ENCODE assay signal across 6 worm cellular contexts in genomic region chrIV:3310662-3311219, ce11.
A peak's percentile ranks its signal among the peaks of the same experiment; 100 is the strongest.
TF ChIP-seq lines count a peak whose summit lies in the region.

No protein-coding gene starts in this region.

TF ChIP-seq in whole organism, L1 larva, 84 proteins besides CTCF, POLR2A, EP300 and RAD21:
- peak; percentile 88 for TF ChIP-seq elt-2 (tag; optimal IDR thresholded peaks at IDR 0.05; lab: Kevin White, UChicago)
- TF ChIP-seq snu-23 (GFP tag; optimal IDR thresholded peaks at IDR 0.05; lab: Kevin White, UChicago), result no peak
- TF ChIP-seq dsc-1 (tag; optimal IDR thresholded peaks at IDR 0.05; lab: Kevin White, UChicago), result no peak
- TF ChIP-seq pqm-1 (tag; optimal IDR thresholded peaks at IDR 0.05; lab: Kevin White, UChicago), result peak; percentile 87

TF ChIP-seq in whole organism, L2 larva, 48 proteins besides CTCF, POLR2A, EP300 and RAD21:
- TF ChIP-seq sma-9 (GFP tag; optimal IDR thresholded peaks at IDR 0.05; lab: Kevin White, UChicago) (peak; percentile 41), sma-9 (tag; optimal IDR thresholded peaks at IDR 0.05; lab: Kevin White, UChicago) (no peak), mdl-1 (tag; optimal IDR thresholded peaks at IDR 0.05; lab: Kevin White, UChicago) (no peak)

TF ChIP-seq in whole organism, L3 larva, 47 proteins besides CTCF, POLR2A, EP300 and RAD21:
- no peak for TF ChIP-seq ceh-16 (tag; optimal IDR thresholded peaks at IDR 0.05; lab: Kevin White, UChicago)
- no peak for TF ChIP-seq nhr-76 (tag; optimal IDR thresholded peaks at IDR 0.05; lab: Kevin White, UChicago)
- no peak for TF ChIP-seq nhr-77 (tag; optimal IDR thresholded peaks at IDR 0.05; lab: Kevin White, UChicago)
- TF ChIP-seq nhr-12 (tag; optimal IDR thresholded peaks at IDR 0.05; lab: Kevin White, UChicago), result no peak
- peak; percentile 92 for TF ChIP-seq pqm-1 (tag; optimal IDR thresholded peaks at IDR 0.05; lab: Kevin White, UChicago)
- no peak for TF ChIP-seq ceh-28 (tag; optimal IDR thresholded peaks at IDR 0.05; lab: Kevin White, UChicago)
- TF ChIP-seq elt-2 (tag; optimal IDR thresholded peaks at IDR 0.05; lab: Kevin White, UChicago), result peak; percentile 91
- TF ChIP-seq tbx-2 (tag; optimal IDR thresholded peaks at IDR 0.05; lab: Kevin White, UChicago), result no peak
- TF ChIP-seq snpc-4 (tag; optimal IDR thresholded peaks at IDR 0.05; lab: Kevin White, UChicago), result no peak
- TF ChIP-seq eor-1 (tag; optimal IDR thresholded peaks at IDR 0.05; lab: Kevin White, UChicago), result no peak

TF ChIP-seq in whole organism, L4 larva, 104 proteins besides CTCF, POLR2A, EP300 and RAD21:
- peak; percentile 74 for TF ChIP-seq dmd-6 (GFP tag; IDR thresholded peaks at IDR 0.05; lab: Robert Waterston, UW)
- TF ChIP-seq pqm-1 (tag; optimal IDR thresholded peaks at IDR 0.05; lab: Kevin White, UChicago), result peak; percentile 78
- TF ChIP-seq ceh-44 (GFP tag; IDR thresholded peaks at IDR 0.05; lab: Robert Waterston, UW), result no peak
- TF ChIP-seq dve-1 (tag; optimal IDR thresholded peaks at IDR 0.05; lab: Kevin White, UChicago; ENCODE audit: insufficient read depth), result peak; percentile 18
- no peak for TF ChIP-seq ceh-28 (tag; optimal IDR thresholded peaks at IDR 0.05; lab: Kevin White, UChicago)
- TF ChIP-seq nhr-48 (tag; optimal IDR thresholded peaks at IDR 0.05; lab: Kevin White, UChicago), result peak; percentile 55
- peak; percentile 84 for TF ChIP-seq aha-1 (tag; lab: Kevin White, UChicago)
- peak; percentile 8 for TF ChIP-seq mes-2 (tag; optimal IDR thresholded peaks at IDR 0.05; lab: Kevin White, UChicago; ENCODE audit: poor library complexity, severe bottlenecking)
- peak in 1 of 2 experiments; percentile 91 for TF ChIP-seq unc-62 (GFP tag; optimal IDR thresholded peaks at IDR 0.05 in 1 of 2; lab: Kevin White, UChicago)
- no peak for TF ChIP-seq unc-62 (tag; optimal IDR thresholded peaks at IDR 0.05; lab: Kevin White, UChicago)
- TF ChIP-seq mxl-2 (GFP tag; conservative IDR thresholded peaks at IDR 0.05; lab: Robert Waterston, UW), result no peak
- TF ChIP-seq nhr-76 (tag; optimal IDR thresholded peaks at IDR 0.05; lab: Kevin White, UChicago), result no peak
- no peak for TF ChIP-seq daf-16 (GFP tag; optimal IDR thresholded peaks at IDR 0.05; lab: Kevin White, UChicago)
- TF ChIP-seq daf-16 (tag; optimal IDR thresholded peaks at IDR 0.05; lab: Kevin White, UChicago), result peak; percentile 39
- no peak for TF ChIP-seq snpc-1.2 (GFP tag; IDR thresholded peaks at IDR 0.05; lab: Robert Waterston, UW)

TF ChIP-seq in whole organism, late embryonic, 69 proteins besides CTCF, POLR2A, EP300 and RAD21:
- no peak for TF ChIP-seq ceh-24 (tag; optimal IDR thresholded peaks at IDR 0.05; lab: Kevin White, UChicago)
- no peak for TF ChIP-seq pax-1 (tag; optimal IDR thresholded peaks at IDR 0.05; lab: Kevin White, UChicago)
- TF ChIP-seq pha-4 (tag; optimal IDR thresholded peaks at IDR 0.05; lab: Kevin White, UChicago), result no peak
- no peak for TF ChIP-seq ets-4 (tag; optimal IDR thresholded peaks at IDR 0.05; lab: Kevin White, UChicago)
- TF ChIP-seq elt-2 (tag; optimal IDR thresholded peaks at IDR 0.05; lab: Kevin White, UChicago), result peak; percentile 42
- no peak for TF ChIP-seq sox-2 (GFP tag; IDR thresholded peaks at IDR 0.05; lab: Robert Waterston, UW)

TF ChIP-seq in whole organism, young adult, 124 proteins besides CTCF, POLR2A, EP300 and RAD21:
- peak in 1 of 2 experiments; percentile 30 for TF ChIP-seq let-607 (tag; optimal IDR thresholded peaks at IDR 0.05; lab: Kevin White, UChicago)
- TF ChIP-seq nhr-80 (tag; optimal IDR thresholded peaks at IDR 0.05; lab: Kevin White, UChicago), result peak; percentile 81
- TF ChIP-seq madf-10 (tag; optimal IDR thresholded peaks at IDR 0.05; lab: Kevin White, UChicago), result no peak
